Fruit fly (Drosophila melanogaster) whole organism, prepupa: ENCODE results near the gene THG.

Source experiments
- CG10631 ChIP-seq: fragments of 200-800 bp; sonication (Bioruptor generic); optimal IDR thresholded peaks from 2 replicates; lab custom pipeline; 2016; ENCODE audit warnings: missing biosample characterization, missing genetic modification characterization
- CG3032 ChIP-seq: fragments of 200-800 bp; optimal IDR thresholded peaks from 2 replicates; lab custom pipeline; 2019; ENCODE audit warnings: missing biosample characterization, mild to moderate bottlenecking, missing genetic modification characterization, moderate library complexity
- CG31627 ChIP-seq: fragments of 200-800 bp; sonication (Bioruptor generic); optimal IDR thresholded peaks from 3 replicates; lab custom pipeline; 2016; ENCODE audit warnings: missing biosample characterization, missing genetic modification characterization
- CG6276 ChIP-seq: fragments of 200-800 bp; sonication (Bioruptor generic); optimal IDR thresholded peaks from 2 replicates; lab custom pipeline; 2017; ENCODE audit warnings: missing biosample characterization, mild to moderate bottlenecking, missing genetic modification characterization
- CG6808 ChIP-seq: fragments of 200-800 bp; sonication (Bioruptor generic); optimal IDR thresholded peaks from 3 replicates; lab custom pipeline; 2017; ENCODE audit warnings: missing biosample characterization, missing genetic modification characterization, mild to moderate bottlenecking, moderate library complexity, missing genetic modification reagents
- Hr39 ChIP-seq: fragments of 200-800 bp; sonication (Bioruptor generic); optimal IDR thresholded peaks from 2 replicates; lab custom pipeline; 2016; ENCODE audit warnings: missing biosample characterization, missing genetic modification characterization
- Met ChIP-seq: fragments of 200-800 bp; sonication (Bioruptor generic); optimal IDR thresholded peaks from 3 replicates; lab custom pipeline; 2016; ENCODE audit warnings: missing biosample characterization, missing genetic modification characterization

dm6 chr2L:15057225-15058117 is 47.9 kb upstream of the THG start, which contains the start of gene ck:
- TF ChIP-seq Met (GFP tag; lab: Kevin White, UChicago) (no peak), CG6276 (GFP tag; lab: Kevin White, UChicago) (no peak), Hr39 (GFP tag; lab: Kevin White, UChicago) (no peak), CG31627 (no peak), CG6808 (GFP tag; lab: Kevin White, UChicago) (no peak), CG3032 (no peak), CG10631 (no peak)
